Fruit fly (Drosophila melanogaster): ENCODE measurements around the gene rols.

DNA sequence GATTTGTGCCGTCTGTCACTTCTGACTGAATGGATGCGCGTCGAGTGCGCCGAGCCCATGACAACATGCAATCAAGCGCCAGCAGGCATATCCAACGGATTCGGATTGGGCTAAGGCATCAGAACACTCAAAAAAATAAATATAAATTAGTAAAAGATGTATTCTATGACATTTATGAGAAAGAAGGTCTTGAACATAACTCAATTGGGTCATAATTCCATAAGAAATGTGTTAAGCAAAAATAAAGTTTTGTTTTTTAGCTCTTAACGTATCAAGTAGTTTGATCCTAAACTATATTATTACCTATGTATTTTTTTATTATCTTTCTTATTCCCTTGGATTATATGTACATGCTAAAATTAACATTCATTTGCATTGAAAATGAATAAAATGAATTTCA lies 48.9 kb upstream of the rols start:
- TF ChIP-seq Dll (optimal IDR thresholded peaks at IDR 0.05) (no peak), usp (GFP tag; optimal IDR thresholded peaks at IDR 0.05) (no peak), psq (optimal IDR thresholded peaks at IDR 0.05) (no peak), EcR (GFP tag; optimal IDR thresholded peaks at IDR 0.05) (no peak)

Data from whole organism.